Worm (Caenorhabditis elegans) whole organism, L2 larva: Measurements from ENCODE around the gene gldi-7.

Experiments
- C34F6.9 ChIP-seq: fragments of 150-350 bp; optimal IDR thresholded peaks from 2 replicates; lab custom pipeline; 2014; ENCODE audit warnings: missing biosample characterization, missing genetic modification characterization
- F13H6.1 ChIP-seq: sonication (generic microtip); optimal IDR thresholded peaks from 2 replicates; lab custom pipeline; 2016; ENCODE audit warnings: missing genetic modification characterization, missing compliant biosample characterization
- R02D3.7 ChIP-seq: fragments of 150-350 bp; optimal IDR thresholded peaks from 2 replicates; lab custom pipeline; 2014; ENCODE audit warnings: missing biosample characterization, missing genetic modification characterization
- Y55F3AM.14 ChIP-seq: fragments of 200-800 bp; sonication (Bioruptor generic); optimal IDR thresholded peaks from 2 replicates; lab custom pipeline; 2018; ENCODE audit warnings: mild to moderate bottlenecking, missing genetic modification characterization, missing compliant biosample characterization
- ZK546.5 ChIP-seq: sonication (generic microtip); optimal IDR thresholded peaks from 2 replicates; lab custom pipeline; 2017; ENCODE audit warnings: missing biosample characterization, missing genetic modification characterization
- alr-1 ChIP-seq: fragments of 150-350 bp; optimal IDR thresholded peaks from 2 replicates; lab custom pipeline; 2014; ENCODE audit warnings: missing biosample characterization, missing genetic modification characterization
- aly-2 ChIP-seq: fragments of 150-350 bp; optimal IDR thresholded peaks from 2 replicates; lab custom pipeline; 2014; ENCODE audit warnings: missing biosample characterization, missing genetic modification characterization
- ama-1 ChIP-seq: fragments of 150-350 bp; optimal IDR thresholded peaks from 2 replicates; lab custom pipeline; 2018; ENCODE audit warnings: inconsistent platforms
- blmp-1 ChIP-seq: sonication (generic microtip); optimal IDR thresholded peaks from 2 replicates; lab custom pipeline; 2017; ENCODE audit warnings: missing genetic modification characterization, mild to moderate bottlenecking, missing compliant biosample characterization, antibody characterized with exemption, moderate library complexity; ENCODE audit not compliant: insufficient read depth
- ceh-16 ChIP-seq: fragments of 150-350 bp; optimal IDR thresholded peaks from 2 replicates; lab custom pipeline; 2014; ENCODE audit warnings: missing biosample characterization, missing genetic modification characterization
- ceh-82 ChIP-seq: fragments of 150-350 bp; optimal IDR thresholded peaks from 2 replicates; lab custom pipeline; 2014; ENCODE audit warnings: missing biosample characterization, missing genetic modification characterization
- crh-2 ChIP-seq: sonication (generic microtip); optimal IDR thresholded peaks from 2 replicates; lab custom pipeline; 2017; ENCODE audit warnings: missing biosample characterization, missing genetic modification characterization
- dmd-4 ChIP-seq: sonication (generic microtip); optimal IDR thresholded peaks from 2 replicates; lab custom pipeline; 2017; ENCODE audit warnings: missing biosample characterization, missing genetic modification characterization
- egl-27 ChIP-seq: sonication (generic microtip); optimal IDR thresholded peaks from 3 replicates; lab custom pipeline; 2017; ENCODE audit warnings: missing biosample characterization, missing genetic modification reagents, missing genetic modification characterization
- elt-1 ChIP-seq: fragments of 150-350 bp; optimal IDR thresholded peaks from 2 replicates; lab custom pipeline; 2014; ENCODE audit warnings: missing biosample characterization, missing genetic modification characterization
- elt-3 ChIP-seq: sonication (generic microtip); optimal IDR thresholded peaks from 2 replicates; lab custom pipeline; 2017; ENCODE audit warnings: missing biosample characterization, missing genetic modification characterization
- fos-1 ChIP-seq: fragments of 150-350 bp; optimal IDR thresholded peaks from 2 replicates; lab custom pipeline; 2014; ENCODE audit warnings: missing biosample characterization, missing genetic modification characterization
- gmeb-1 ChIP-seq: fragments of 150-350 bp; optimal IDR thresholded peaks from 2 replicates; lab custom pipeline; 2014; ENCODE audit warnings: missing biosample characterization, missing genetic modification characterization
- lin-11 ChIP-seq: fragments of 150-350 bp; sonication (generic microtip); optimal IDR thresholded peaks from 2 replicates; lab custom pipeline; 2014; ENCODE audit warnings: missing biosample characterization, missing genetic modification characterization, inconsistent platforms, mixed read lengths
- lin-13 ChIP-seq: fragments of 150-350 bp; optimal IDR thresholded peaks from 2 replicates; lab custom pipeline; 2014; ENCODE audit warnings: missing biosample characterization, missing genetic modification reagents, missing genetic modification characterization
- lin-39 ChIP-seq: fragments of 150-350 bp; optimal IDR thresholded peaks from 2 replicates; lab custom pipeline; 2014; ENCODE audit warnings: missing biosample characterization, missing genetic modification reagents, missing genetic modification characterization
- lsy-2 ChIP-seq, 2 experiments: fragments of 150-350 bp in 1 of 2; sonication (generic microtip) in 1 of 2; optimal IDR thresholded peaks; 2 replicates each; lab custom pipeline; 2014 to 2017; ENCODE audit warnings: missing biosample characterization in 2 of 2, missing genetic modification characterization in 2 of 2
- mab-5 ChIP-seq: fragments of 150-350 bp; optimal IDR thresholded peaks from 2 replicates; lab custom pipeline; 2014; ENCODE audit warnings: missing biosample characterization, missing genetic modification characterization
- mbf-1 ChIP-seq: sonication (generic microtip); optimal IDR thresholded peaks from 2 replicates; lab custom pipeline; 2017; ENCODE audit warnings: missing biosample characterization, missing genetic modification characterization
- mdl-1 ChIP-seq, 2 experiments: fragments of 150-350 bp in 1 of 2; sonication (generic microtip) in 1 of 2; optimal IDR thresholded peaks; 2 replicates each; lab custom pipeline; 2017; ENCODE audit warnings: missing biosample characterization in 2 of 2, missing genetic modification characterization in 2 of 2
- nhr-10 ChIP-seq: sonication (generic microtip); optimal IDR thresholded peaks from 2 replicates; lab custom pipeline; 2017; ENCODE audit warnings: missing biosample characterization, missing genetic modification characterization
- nhr-11 ChIP-seq: fragments of 150-350 bp; optimal IDR thresholded peaks from 2 replicates; lab custom pipeline; 2014; ENCODE audit warnings: missing biosample characterization, missing genetic modification characterization
- nhr-12 ChIP-seq: fragments of 150-350 bp; optimal IDR thresholded peaks from 2 replicates; lab custom pipeline; 2014; ENCODE audit warnings: missing biosample characterization, missing genetic modification characterization
- nhr-129 ChIP-seq: fragments of 150-350 bp; optimal IDR thresholded peaks from 2 replicates; lab custom pipeline; 2014; ENCODE audit warnings: missing biosample characterization, missing genetic modification characterization
- nhr-21 ChIP-seq: fragments of 150-350 bp; optimal IDR thresholded peaks from 2 replicates; lab custom pipeline; 2014; ENCODE audit warnings: missing biosample characterization, missing genetic modification characterization
- nhr-23 ChIP-seq: fragments of 150-350 bp; optimal IDR thresholded peaks from 2 replicates; lab custom pipeline; 2014; ENCODE audit warnings: missing biosample characterization, missing genetic modification reagents, missing genetic modification characterization
- nhr-237 ChIP-seq: fragments of 150-350 bp; optimal IDR thresholded peaks from 2 replicates; lab custom pipeline; 2014; ENCODE audit warnings: missing biosample characterization, missing genetic modification characterization
- nhr-25 ChIP-seq: fragments of 150-350 bp; sonication (generic microtip); optimal IDR thresholded peaks from 3 replicates; lab custom pipeline; 2014; ENCODE audit warnings: missing biosample characterization, missing genetic modification characterization
- nhr-6 ChIP-seq: fragments of 150-350 bp; optimal IDR thresholded peaks from 2 replicates; lab custom pipeline; 2014; ENCODE audit warnings: missing biosample characterization, missing genetic modification characterization
- nhr-77 ChIP-seq: fragments of 150-350 bp; optimal IDR thresholded peaks from 2 replicates; lab custom pipeline; 2014; ENCODE audit warnings: missing biosample characterization, missing genetic modification characterization
- peb-1 ChIP-seq: fragments of 150-350 bp; optimal IDR thresholded peaks from 2 replicates; lab custom pipeline; 2014; ENCODE audit warnings: missing biosample characterization, missing genetic modification characterization
- sem-4 ChIP-seq: fragments of 150-350 bp; optimal IDR thresholded peaks from 2 replicates; lab custom pipeline; 2014; ENCODE audit warnings: missing biosample characterization, missing genetic modification reagents, missing genetic modification characterization
- skn-1 ChIP-seq: sonication (generic microtip); optimal IDR thresholded peaks from 2 replicates; lab custom pipeline; 2017; ENCODE audit warnings: missing biosample characterization, missing genetic modification characterization
- sma-3 ChIP-seq: sonication (generic microtip); optimal IDR thresholded peaks from 2 replicates; lab custom pipeline; 2016; ENCODE audit warnings: missing genetic modification reagents, missing genetic modification characterization, missing compliant biosample characterization
- sma-9 ChIP-seq, 2 experiments: fragments of 150-350 bp in 1 of 2; sonication (generic microtip) in 1 of 2; optimal IDR thresholded peaks; 2 replicates each; lab custom pipeline; 2014 to 2016; ENCODE audit warnings: missing genetic modification characterization in 2 of 2, mild to moderate bottlenecking in 1 of 2, missing biosample characterization in 1 of 2, missing compliant biosample characterization in 1 of 2, missing genetic modification reagents in 1 of 2, moderate library complexity in 1 of 2
- snpc-4 ChIP-seq: fragments of 150-350 bp; optimal IDR thresholded peaks from 2 replicates; lab custom pipeline; 2014; ENCODE audit warnings: missing biosample characterization, missing genetic modification characterization
- unc-39 ChIP-seq: fragments of 150-350 bp; optimal IDR thresholded peaks from 2 replicates; lab custom pipeline; 2014; ENCODE audit warnings: missing biosample characterization, missing genetic modification characterization
- unc-55 ChIP-seq: fragments of 150-350 bp; sonication (generic microtip); optimal IDR thresholded peaks from 3 replicates; lab custom pipeline; 2014; ENCODE audit warnings: missing biosample characterization, missing genetic modification reagents, missing genetic modification characterization
- unc-62 ChIP-seq: fragments of 150-350 bp; optimal IDR thresholded peaks from 2 replicates; lab custom pipeline; 2014; ENCODE audit warnings: missing biosample characterization, missing genetic modification reagents, missing genetic modification characterization
- zag-1 ChIP-seq: fragments of 150-350 bp; optimal IDR thresholded peaks from 2 replicates; lab custom pipeline; 2014; ENCODE audit warnings: missing biosample characterization, missing genetic modification characterization
- ztf-1 ChIP-seq: fragments of 200-800 bp; sonication (Bioruptor generic); conservative IDR thresholded peaks from 2 replicates; pipeline ENCODE4 v1.3.6; 2022; ENCODE audit warnings: missing genetic modification characterization, missing compliant biosample characterization
- ztf-11 ChIP-seq: sonication (generic microtip); optimal IDR thresholded peaks from 2 replicates; lab custom pipeline; 2017; ENCODE audit warnings: missing biosample characterization, missing genetic modification characterization
- ztf-4 ChIP-seq: fragments of 150-350 bp; optimal IDR thresholded peaks from 2 replicates; lab custom pipeline; 2014; ENCODE audit warnings: missing biosample characterization, missing genetic modification characterization

Gene gldi-7

ce11 chrII:8481731-8482253 lies 49.2 kb downstream of the gldi-7 start, which contains the start of gene M05D6.5:
M05D6.5 (minus strand) TSS chrII:8482203.
- TF ChIP-seq ztf-4 (tag; lab: Kevin White, UChicago) (peak; percentile 67), ceh-82 (tag; lab: Kevin White, UChicago) (no peak), ama-1 (lab: Kevin White, UChicago) (peak; percentile 20)

ce11 chrII:8481033-8481708 lies 49.9 kb downstream of the gldi-7 start:
- TF ChIP-seq mab-5 (tag; lab: Kevin White, UChicago) (no peak), unc-39 (tag; lab: Kevin White, UChicago) (no peak), peb-1 (tag; lab: Kevin White, UChicago) (no peak), alr-1 (no peak), nhr-77 (tag; lab: Kevin White, UChicago) (no peak), egl-27 (tag; lab: Kevin White, UChicago) (no peak), crh-2 (peak; percentile 2), nhr-11 (tag; lab: Kevin White, UChicago) (no peak), C34F6.9 (tag; lab: Kevin White, UChicago) (peak; percentile 41), gmeb-1 (tag; lab: Kevin White, UChicago) (no peak), sma-3 (no peak), lsy-2 (tag; optimal IDR thresholded peaks at IDR 0.05; lab: Kevin White, UChicago) (peak in 1 of 2 experiments; percentile 24), ceh-82 (tag; lab: Kevin White, UChicago) (no peak), nhr-237 (tag; lab: Kevin White, UChicago) (no peak), mdl-1 (tag; optimal IDR thresholded peaks at IDR 0.05; lab: Kevin White, UChicago) (no peak), sem-4 (tag; lab: Kevin White, UChicago) (no peak), unc-55 (GFP tag; lab: Kevin White, UChicago) (no peak), ztf-4 (tag; lab: Kevin White, UChicago) (peak; percentile 58), F13H6.1 (peak; percentile 4), lin-39 (tag; lab: Kevin White, UChicago) (no peak), nhr-129 (tag; lab: Kevin White, UChicago) (peak; percentile 29), mbf-1 (no peak), snpc-4 (tag; lab: Kevin White, UChicago) (no peak), zag-1 (tag; lab: Kevin White, UChicago) (no peak), nhr-10 (tag; lab: Kevin White, UChicago) (no peak), aly-2 (tag; lab: Kevin White, UChicago) (no peak), nhr-25 (tag; lab: Kevin White, UChicago) (no peak), ztf-1 (GFP tag; lab: Robert Waterston, UW) (no peak), nhr-21 (no peak), lin-13 (GFP tag; lab: Kevin White, UChicago) (no peak), Y55F3AM.14 (GFP tag; lab: Kevin White, UChicago) (no peak), ceh-16 (no peak), sma-9 (GFP tag; optimal IDR thresholded peaks at IDR 0.05; lab: Kevin White, UChicago) (peak; percentile 68), sma-9 (tag; optimal IDR thresholded peaks at IDR 0.05; lab: Kevin White, UChicago) (no peak), nhr-6 (no peak), nhr-23 (no peak), dmd-4 (tag; lab: Kevin White, UChicago) (no peak), blmp-1 (no peak), unc-62 (GFP tag; lab: Kevin White, UChicago) (no peak), ama-1 (lab: Kevin White, UChicago) (no peak), R02D3.7 (no peak), elt-3 (tag; lab: Kevin White, UChicago) (no peak), skn-1 (tag; lab: Kevin White, UChicago) (no peak), ZK546.5 (tag; lab: Kevin White, UChicago) (no peak), nhr-12 (tag; lab: Kevin White, UChicago) (no peak), elt-1 (tag; lab: Kevin White, UChicago) (no peak), lin-11 (tag; lab: Kevin White, UChicago) (no peak), ztf-11 (tag; lab: Kevin White, UChicago) (no peak), fos-1 (peak; percentile 5)
